Fruit fly (Drosophila melanogaster) whole organism, adult: Measurements from ENCODE around the gene CG17118.

Source experiments
- CG11617 ChIP-seq: fragments of 200-800 bp; sonication (Bioruptor generic); optimal IDR thresholded peaks from 2 replicates; lab custom pipeline; 2017; ENCODE audit warnings: mild to moderate bottlenecking, missing biosample characterization, missing genetic modification reagents, missing genetic modification characterization
- CG12768 ChIP-seq: fragments of 200-800 bp; sonication (Bioruptor generic); optimal IDR thresholded peaks from 2 replicates; lab custom pipeline; 2017; ENCODE audit warnings: missing biosample characterization, missing genetic modification characterization, mild to moderate bottlenecking, moderate library complexity, missing genetic modification reagents
- CG1620 ChIP-seq: fragments of 200-800 bp; sonication (Bioruptor generic); optimal IDR thresholded peaks from 2 replicates; lab custom pipeline; 2016; ENCODE audit warnings: missing biosample characterization, missing genetic modification characterization
- CG7101 ChIP-seq: fragments of 200-800 bp; sonication (Bioruptor generic); optimal IDR thresholded peaks from 2 replicates; lab custom pipeline; 2018; ENCODE audit warnings: missing biosample characterization, mild to moderate bottlenecking, missing genetic modification characterization, moderate library complexity
- Hr96 ChIP-seq: fragments of 200-800 bp; sonication (Bioruptor generic); optimal IDR thresholded peaks from 2 replicates; lab custom pipeline; 2016; ENCODE audit warnings: missing biosample characterization, missing genetic modification characterization
- Mnt ChIP-seq: fragments of 200-800 bp; sonication (Bioruptor generic); optimal IDR thresholded peaks from 2 replicates; lab custom pipeline; 2016; ENCODE audit warnings: missing biosample characterization, mild to moderate bottlenecking, missing genetic modification characterization
- bab1 ChIP-seq: fragments of 200-800 bp; sonication (Bioruptor generic); optimal IDR thresholded peaks from 3 replicates; lab custom pipeline; 2019; ENCODE audit warnings: missing biosample characterization, mild to moderate bottlenecking, missing genetic modification characterization, moderate library complexity
- cnc ChIP-seq, 2 experiments: fragments of >200 bp; optimal IDR thresholded peaks; 2 replicates each; lab custom pipeline; 2017
- kay ChIP-seq: fragments of 200-800 bp; sonication (Bioruptor generic); peaks from one replicate; lab custom pipeline; 2016; ENCODE audit warnings: missing biosample characterization, missing genetic modification characterization, borderline replicate concordance
- ovo ChIP-seq: fragments of 200-800 bp; sonication (Bioruptor generic); optimal IDR thresholded peaks from 2 replicates; lab custom pipeline; 2016; ENCODE audit warnings: missing biosample characterization, missing genetic modification characterization
- pad ChIP-seq: fragments of 200-800 bp; sonication (Bioruptor generic); optimal IDR thresholded peaks from 3 replicates; lab custom pipeline; 2017; ENCODE audit warnings: missing biosample characterization, missing genetic modification characterization, mild to moderate bottlenecking, moderate library complexity, missing genetic modification reagents
- toe ChIP-seq: fragments of 200-800 bp; sonication (Bioruptor generic); optimal IDR thresholded peaks from 2 replicates; lab custom pipeline; 2016; ENCODE audit warnings: missing biosample characterization, missing genetic modification characterization

DNA sequence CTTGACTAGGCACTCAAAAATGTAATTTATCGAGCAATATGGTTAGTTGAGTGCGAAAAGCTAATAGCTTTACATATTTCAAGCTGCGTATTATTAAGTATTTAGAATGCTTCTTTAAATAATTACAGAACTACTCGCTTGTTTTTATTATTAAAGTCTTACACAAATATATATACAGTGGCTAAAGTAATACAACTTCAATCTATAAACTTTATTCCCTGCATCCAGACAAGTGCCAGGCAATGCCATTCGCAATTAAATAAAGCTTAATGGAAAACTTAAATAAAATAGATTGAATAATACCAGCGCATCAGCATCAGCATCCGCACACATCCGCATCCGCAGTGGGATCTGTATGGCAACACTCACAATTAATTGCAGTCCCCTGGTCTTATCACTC is 23.8 kb upstream of the CG17118 start:
- TF ChIP-seq kay (GFP tag; lab: Kevin White, UChicago): no peak
- no peak for TF ChIP-seq ovo (GFP tag; lab: Kevin White, UChicago)
- TF ChIP-seq Mnt: no peak
- no peak for TF ChIP-seq CG11617 (GFP tag; lab: Kevin White, UChicago)
- TF ChIP-seq toe (GFP tag; lab: Kevin White, UChicago): no peak
- no peak for TF ChIP-seq Hr96
- no peak for TF ChIP-seq CG12768 (GFP tag; lab: Kevin White, UChicago)
- no peak for TF ChIP-seq cnc (optimal IDR thresholded peaks at IDR 0.05; lab: Kevin White, UChicago)
- no peak for TF ChIP-seq CG1620 (GFP tag; lab: Kevin White, UChicago)
- TF ChIP-seq pad: no peak
- no peak for TF ChIP-seq bab1 (GFP tag; lab: Kevin White, UChicago)
- no peak for TF ChIP-seq CG7101 (tag; lab: Kevin White, UChicago)
